Fruit fly (Drosophila melanogaster) whole organism, embryonic: ENCODE measurements around the gene HUWE1.

Experiments used
- Antp ChIP-seq: fragments of 200-800 bp; sonication (Bioruptor generic); optimal IDR thresholded peaks from 3 replicates; lab custom pipeline; 2016; ENCODE audit warnings: missing biosample characterization, missing genetic modification characterization
- BEAF-32 ChIP-seq: fragments of 200-800 bp; sonication (Bioruptor generic); optimal IDR thresholded peaks from 3 replicates; lab custom pipeline; 2017; ENCODE audit warnings: missing biosample characterization, missing genetic modification characterization, mild to moderate bottlenecking, moderate library complexity, missing genetic modification reagents
- CG10321 ChIP-seq: fragments of 200-800 bp; sonication (Bioruptor generic); IDR thresholded peaks from 2 replicates; pipeline ENCODE4 v1.3.6; 2022; ENCODE audit warnings: missing biosample characterization, missing genetic modification characterization
- CG12236 ChIP-seq: fragments of 200-800 bp; sonication (Bioruptor generic); optimal IDR thresholded peaks from 2 replicates; lab custom pipeline; 2016; ENCODE audit warnings: missing biosample characterization, missing genetic modification characterization
- CG14710 ChIP-seq: fragments of 200-800 bp; sonication (Bioruptor generic); optimal IDR thresholded peaks from 3 replicates; lab custom pipeline; 2019; ENCODE audit warnings: missing biosample characterization, mild to moderate bottlenecking, missing genetic modification characterization, moderate library complexity
- CG14860 ChIP-seq: fragments of 200-800 bp; sonication (Bioruptor generic); IDR thresholded peaks from 3 replicates; pipeline ENCODE4 v1.3.6; 2022; ENCODE audit warnings: missing biosample characterization, missing genetic modification characterization; ENCODE audit not compliant: partially characterized antibody
- CG14965 ChIP-seq: fragments of 200-800 bp; sonication (Bioruptor generic); optimal IDR thresholded peaks from 2 replicates; lab custom pipeline; 2016; ENCODE audit warnings: missing biosample characterization, missing genetic modification characterization, borderline replicate concordance
- CG1647 ChIP-seq: fragments of 200-800 bp; sonication (Bioruptor generic); optimal IDR thresholded peaks from 3 replicates; lab custom pipeline; 2016; ENCODE audit warnings: missing biosample characterization, missing genetic modification characterization
- CG16815 ChIP-seq: fragments of 200-800 bp; sonication (Bioruptor generic); optimal IDR thresholded peaks from 3 replicates; lab custom pipeline; 2017; ENCODE audit warnings: missing biosample characterization, mild to moderate bottlenecking, missing genetic modification characterization
- CG17359 ChIP-seq: fragments of 200-800 bp; sonication (Bioruptor generic); optimal IDR thresholded peaks from 3 replicates; lab custom pipeline; 2018; ENCODE audit warnings: missing biosample characterization, mild to moderate bottlenecking, missing genetic modification characterization, moderate library complexity
- CG17612 ChIP-seq: fragments of 200-800 bp; sonication (Bioruptor generic); IDR thresholded peaks from 2 replicates; pipeline ENCODE4 v1.3.6; 2022; ENCODE audit warnings: missing biosample characterization, missing genetic modification characterization
- CG18599 ChIP-seq: fragments of 200-800 bp; sonication (Bioruptor generic); optimal IDR thresholded peaks from 3 replicates; lab custom pipeline; 2017; ENCODE audit warnings: missing biosample characterization, missing genetic modification characterization, mild to moderate bottlenecking, moderate library complexity, missing genetic modification reagents
- CG2678 ChIP-seq: fragments of 200-800 bp; sonication (Bioruptor generic); optimal IDR thresholded peaks from 3 replicates; lab custom pipeline; 2019; ENCODE audit warnings: missing biosample characterization, mild to moderate bottlenecking, missing genetic modification characterization, moderate library complexity
- CG31365 ChIP-seq: fragments of 200-800 bp; sonication (Bioruptor generic); optimal IDR thresholded peaks from 2 replicates; lab custom pipeline; 2018; ENCODE audit warnings: missing biosample characterization, mild to moderate bottlenecking, missing genetic modification characterization
- CG31388 ChIP-seq: fragments of 200-800 bp; sonication (Bioruptor generic); optimal IDR thresholded peaks from 2 replicates; lab custom pipeline; 2016; ENCODE audit warnings: missing biosample characterization, missing genetic modification characterization
- CG3726 ChIP-seq: fragments of 200-800 bp; sonication (Bioruptor generic); IDR thresholded peaks from 3 replicates; pipeline ENCODE4, ENCODE4 v1.3.6; 2022; ENCODE audit warnings: missing biosample characterization, missing genetic modification characterization
- CG5953 ChIP-seq: fragments of 200-800 bp; sonication (Bioruptor generic); IDR thresholded peaks from 2 replicates; pipeline ENCODE4 v1.3.6; 2022; ENCODE audit warnings: missing biosample characterization, missing genetic modification characterization
- CG6791 ChIP-seq: fragments of 200-800 bp; sonication (Bioruptor generic); IDR thresholded peaks from 3 replicates; pipeline ENCODE4 v1.3.6; 2022; ENCODE audit warnings: missing biosample characterization, missing genetic modification characterization; ENCODE audit not compliant: partially characterized antibody
- CG7839 ChIP-seq: fragments of 200-800 bp; sonication (Bioruptor generic); optimal IDR thresholded peaks from 3 replicates; lab custom pipeline; 2018; ENCODE audit warnings: missing biosample characterization, mild to moderate bottlenecking, missing genetic modification characterization, moderate library complexity
- CG8089 ChIP-seq: fragments of 200-800 bp; sonication (Bioruptor generic); optimal IDR thresholded peaks from 3 replicates; lab custom pipeline; 2016; ENCODE audit warnings: missing biosample characterization, missing genetic modification characterization
- Camta ChIP-seq: fragments of 200-800 bp; sonication (Bioruptor generic); optimal IDR thresholded peaks from 2 replicates; lab custom pipeline; 2016; ENCODE audit warnings: missing biosample characterization, missing genetic modification characterization
- CoRest ChIP-seq: fragments of 200-800 bp; sonication (Bioruptor generic); optimal IDR thresholded peaks from 3 replicates; lab custom pipeline; 2018; ENCODE audit warnings: missing biosample characterization, mild to moderate bottlenecking, missing genetic modification characterization, moderate library complexity
- D19B ChIP-seq: fragments of 200-800 bp; sonication (Bioruptor generic); optimal IDR thresholded peaks from 2 replicates; lab custom pipeline; 2017; ENCODE audit warnings: missing biosample characterization, mild to moderate bottlenecking, missing genetic modification characterization
- Dad ChIP-seq: fragments of 200-800 bp; sonication (Bioruptor generic); optimal IDR thresholded peaks from 3 replicates; lab custom pipeline; 2016; ENCODE audit warnings: missing biosample characterization, missing genetic modification characterization
- Deaf1 ChIP-seq: fragments of 200-800 bp; optimal IDR thresholded peaks from 3 replicates; lab custom pipeline; 2019; ENCODE audit warnings: missing biosample characterization, mild to moderate bottlenecking, missing genetic modification characterization, moderate library complexity
- Elba2 ChIP-seq: fragments of 200-800 bp; sonication (Bioruptor generic); optimal IDR thresholded peaks from 3 replicates; lab custom pipeline; 2016; ENCODE audit warnings: missing biosample characterization, missing genetic modification characterization
- Fer1 ChIP-seq: fragments of 200-800 bp; sonication (Bioruptor generic); optimal IDR thresholded peaks from 2 replicates; lab custom pipeline; 2017; ENCODE audit warnings: missing biosample characterization, mild to moderate bottlenecking, missing genetic modification characterization
- GATAe ChIP-seq: fragments of 200-800 bp; sonication (Bioruptor generic); conservative IDR thresholded peaks from 2 replicates; pipeline ENCODE4 v1.3.6; 2022; ENCODE audit warnings: missing biosample characterization, missing genetic modification characterization
- H2.0 ChIP-seq: fragments of 200-800 bp; sonication (Bioruptor generic); IDR thresholded peaks from 2 replicates; pipeline ENCODE4 v1.3.6; 2022; ENCODE audit warnings: missing biosample characterization, missing genetic modification characterization
- Hand ChIP-seq: fragments of 200-800 bp; sonication (Bioruptor generic); optimal IDR thresholded peaks from 2 replicates; lab custom pipeline; 2017; ENCODE audit warnings: mild to moderate bottlenecking, missing biosample characterization, missing genetic modification reagents, missing genetic modification characterization
- Hmr ChIP-seq: fragments of 200-800 bp; sonication (Bioruptor generic); optimal IDR thresholded peaks from 3 replicates; lab custom pipeline; 2017; ENCODE audit warnings: mild to moderate bottlenecking, missing biosample characterization, missing genetic modification reagents, missing genetic modification characterization
- Hr3 ChIP-seq: fragments of 200-800 bp; sonication (Bioruptor generic); optimal IDR thresholded peaks from 3 replicates; lab custom pipeline; 2016; ENCODE audit warnings: missing biosample characterization, missing genetic modification characterization
- Hr39 ChIP-seq: fragments of >200 bp; optimal IDR thresholded peaks from 2 replicates; lab custom pipeline; 2017
- Hr78 ChIP-seq, 2 experiments: fragments of 200-800 bp in 1 of 2; fragments of >200 bp in 1 of 2; sonication (Bioruptor generic) in 1 of 2; optimal IDR thresholded peaks; 2 replicates each; lab custom pipeline; 2017 to 2019; ENCODE audit warnings: missing biosample characterization in 2 of 2, missing genetic modification characterization in 2 of 2, mild to moderate bottlenecking in 1 of 2, moderate library complexity in 1 of 2
- Ptx1 ChIP-seq: fragments of 200-800 bp; sonication (Bioruptor generic); IDR thresholded peaks from 2 replicates; pipeline ENCODE4 v1.3.6; 2022; ENCODE audit warnings: missing biosample characterization, missing genetic modification characterization
- Rx ChIP-seq: fragments of 200-800 bp; sonication (Bioruptor generic); IDR thresholded peaks from 2 replicates; pipeline ENCODE4 v1.3.6; 2022; ENCODE audit warnings: missing biosample characterization, missing genetic modification characterization
- az2 ChIP-seq: fragments of 200-800 bp; sonication (Bioruptor generic); optimal IDR thresholded peaks from 3 replicates; lab custom pipeline; 2016; ENCODE audit warnings: missing biosample characterization, missing genetic modification characterization
- ci ChIP-seq: fragments of 200-800 bp; sonication (Bioruptor generic); IDR thresholded peaks from 3 replicates; pipeline ENCODE4 v1.3.6; 2022; ENCODE audit warnings: missing biosample characterization, missing genetic modification characterization
- crc ChIP-seq: fragments of 200-800 bp; sonication (Bioruptor generic); optimal IDR thresholded peaks from 2 replicates; lab custom pipeline; 2016; ENCODE audit warnings: missing biosample characterization, missing genetic modification characterization
- dati ChIP-seq: fragments of 200-800 bp; sonication (Bioruptor generic); IDR thresholded peaks from 2 replicates; pipeline ENCODE4 v1.3.6; 2022; ENCODE audit warnings: missing biosample characterization, missing genetic modification characterization
- gfzf ChIP-seq: fragments of 200-800 bp; sonication (Bioruptor generic); optimal IDR thresholded peaks from 2 replicates; lab custom pipeline; 2016; ENCODE audit warnings: missing biosample characterization, mild to moderate bottlenecking, missing genetic modification characterization, moderate library complexity
- grau ChIP-seq: fragments of 200-800 bp; optimal IDR thresholded peaks from 3 replicates; lab custom pipeline; 2019; ENCODE audit warnings: missing biosample characterization, mild to moderate bottlenecking, missing genetic modification characterization, moderate library complexity
- inv ChIP-seq: fragments of 200-800 bp; sonication (Bioruptor generic); IDR thresholded peaks from 2 replicates; pipeline ENCODE4 v1.3.6; 2022; ENCODE audit warnings: missing biosample characterization, missing genetic modification characterization; ENCODE audit not compliant: partially characterized antibody
- lbe ChIP-seq: fragments of 200-800 bp; sonication (Bioruptor generic); optimal IDR thresholded peaks from 2 replicates; lab custom pipeline; 2016; ENCODE audit warnings: missing biosample characterization, mild to moderate bottlenecking, missing genetic modification characterization
- lola ChIP-seq, 3 experiments: fragments of >200 bp in 2 of 3; fragments of 200-800 bp in 1 of 3; sonication (Bioruptor generic) in 1 of 3; optimal IDR thresholded peaks; 2 replicates each; lab custom pipeline; 2017 to 2019; ENCODE audit warnings: missing biosample characterization in 3 of 3, missing genetic modification characterization in 3 of 3, mild to moderate bottlenecking in 1 of 3, moderate library complexity in 1 of 3
- maf-S ChIP-seq: fragments of 200-800 bp; sonication (Bioruptor generic); optimal IDR thresholded peaks from 2 replicates; lab custom pipeline; 2016; ENCODE audit warnings: missing biosample characterization, missing genetic modification characterization
- mam ChIP-seq: fragments of 200-800 bp; sonication (Bioruptor generic); optimal IDR thresholded peaks from 3 replicates; lab custom pipeline; 2016; ENCODE audit warnings: missing biosample characterization, missing genetic modification characterization
- nerfin-1 ChIP-seq: fragments of 200-800 bp; sonication (Bioruptor generic); optimal IDR thresholded peaks from 3 replicates; lab custom pipeline; 2019; ENCODE audit warnings: missing biosample characterization, mild to moderate bottlenecking, missing genetic modification characterization, moderate library complexity
- org-1 ChIP-seq: fragments of 200-800 bp; sonication (Bioruptor generic); optimal IDR thresholded peaks from 2 replicates; lab custom pipeline; 2017; ENCODE audit warnings: missing biosample characterization, missing genetic modification characterization
- repo ChIP-seq: fragments of 200-800 bp; sonication (Bioruptor generic); optimal IDR thresholded peaks from 2 replicates; lab custom pipeline; 2016; ENCODE audit warnings: missing biosample characterization, missing genetic modification characterization
- sug ChIP-seq: fragments of 200-800 bp; optimal IDR thresholded peaks from 2 replicates; lab custom pipeline; 2019; ENCODE audit warnings: missing biosample characterization, mild to moderate bottlenecking, missing genetic modification characterization, moderate library complexity
- ttk ChIP-seq: fragments of 200-800 bp; sonication (Bioruptor generic); IDR thresholded peaks from 2 replicates; pipeline ENCODE4 v2.1.2; 2022; ENCODE audit warnings: missing biosample characterization, missing genetic modification characterization

HUWE1 gene

DNA sequence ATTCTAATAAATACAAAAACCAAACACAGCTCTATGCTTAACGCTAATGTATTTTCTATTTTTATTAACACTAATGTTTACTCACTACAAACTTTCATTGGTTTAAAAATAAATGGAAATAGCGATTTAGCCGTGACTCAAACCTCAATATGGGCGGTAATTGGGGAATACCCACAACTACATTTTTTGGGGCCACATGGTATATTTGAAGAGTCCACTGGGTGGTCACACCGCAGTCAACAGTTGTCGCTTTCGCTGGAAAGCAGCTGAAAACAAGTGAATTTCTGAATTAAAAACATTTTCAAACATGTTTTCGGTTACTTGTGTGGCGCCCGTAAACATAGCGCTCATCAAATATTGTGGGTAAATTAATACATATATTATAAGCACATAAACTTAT is 36.5 kb downstream of the HUWE1 start, which contains the start of gene Mvd (continued):
- TF ChIP-seq GATAe (GFP tag; lab: Robert Waterston, UW) (no peak), BEAF-32 (GFP tag; lab: Kevin White, UChicago) (peak; percentile 54), CG31388 (GFP tag; lab: Kevin White, UChicago) (no peak), CG8089 (no peak), CG17612 (GFP tag; lab: Robert Waterston, UW) (no peak), Deaf1 (no peak), lbe (GFP tag; lab: Kevin White, UChicago) (no peak), Ptx1 (GFP tag; lab: Robert Waterston, UW) (no peak), nerfin-1 (tag; lab: Kevin White, UChicago) (no peak), CG14860 (GFP tag; lab: Robert Waterston, UW) (no peak), dati (no peak), az2 (GFP tag; lab: Kevin White, UChicago) (no peak), Fer1 (GFP tag; lab: Kevin White, UChicago) (peak; percentile 39), crc (GFP tag; lab: Kevin White, UChicago) (no peak), inv (no peak), CG5953 (GFP tag; lab: Robert Waterston, UW) (no peak), D19B (GFP tag; lab: Kevin White, UChicago) (no peak), CoRest (tag; lab: Kevin White, UChicago) (no peak), Rx (GFP tag; lab: Robert Waterston, UW) (no peak), CG1647 (no peak), CG3726 (GFP tag; lab: Robert Waterston, UW) (no peak), ci (GFP tag; lab: Robert Waterston, UW) (no peak), CG31365 (tag; lab: Kevin White, UChicago) (no peak), CG2678 (tag; lab: Kevin White, UChicago) (no peak), CG10321 (GFP tag; lab: Robert Waterston, UW) (no peak), CG7839 (tag; lab: Kevin White, UChicago) (no peak), Camta (GFP tag; lab: Kevin White, UChicago) (no peak), ttk (GFP tag; lab: Robert Waterston, UW) (no peak), repo (GFP tag; lab: Kevin White, UChicago) (no peak), Hr3 (peak; percentile 0), mam (peak; percentile 17), CG14965 (GFP tag; lab: Kevin White, UChicago) (no peak), gfzf (GFP tag; lab: Kevin White, UChicago) (peak; percentile 94), Dad (no peak), Hmr (no peak), H2.0 (GFP tag; lab: Robert Waterston, UW) (no peak), Hand (GFP tag; lab: Kevin White, UChicago) (no peak), lola (GFP tag; optimal IDR thresholded peaks at IDR 0.05; lab: Kevin White, UChicago) (no peak), Hr39 (lab: Kevin White, UChicago) (no peak), CG12236 (GFP tag; lab: Kevin White, UChicago) (no peak), Hr78 (GFP tag; optimal IDR thresholded peaks at IDR 0.05; lab: Kevin White, UChicago) (no peak), CG16815 (no peak), CG14710 (peak; percentile 75), maf-S (no peak), CG18599 (GFP tag; lab: Kevin White, UChicago) (no peak), org-1 (GFP tag; lab: Kevin White, UChicago) (no peak), sug (peak; percentile 35), Antp (no peak), grau (no peak), CG17359 (tag; lab: Kevin White, UChicago) (no peak), Elba2 (GFP tag; lab: Kevin White, UChicago) (no peak), CG6791 (GFP tag; lab: Robert Waterston, UW) (no peak)
